Worm (Caenorhabditis elegans) whole organism, late embryonic: ENCODE measurements around the gene mob-4.
A peak's percentile ranks its signal among the peaks of the same experiment; 100 is the strongest.

Experiments
- C38D4.7 ChIP-seq: fragments of 200-800 bp; sonication (Bioruptor generic); optimal IDR thresholded peaks from 2 replicates; lab custom pipeline; 2018; ENCODE audit warnings: mild to moderate bottlenecking, missing genetic modification characterization, moderate library complexity, missing compliant biosample characterization
- F13H6.1 ChIP-seq: sonication (generic microtip); optimal IDR thresholded peaks from 2 replicates; lab custom pipeline; 2016; ENCODE audit warnings: missing genetic modification characterization, missing compliant biosample characterization
- K02D7.2 ChIP-seq: sonication (generic microtip); optimal IDR thresholded peaks from 2 replicates; lab custom pipeline; 2017; ENCODE audit warnings: mild to moderate bottlenecking, missing genetic modification characterization, missing compliant biosample characterization
- K09A11.1 ChIP-seq: sonication (generic microtip); optimal IDR thresholded peaks from 2 replicates; lab custom pipeline; 2017; ENCODE audit warnings: antibody characterized with exemption, mild to moderate bottlenecking, missing genetic modification characterization, missing compliant biosample characterization; ENCODE audit not compliant: insufficient read depth
- T23F11.4 ChIP-seq: fragments of 200-800 bp; sonication (Bioruptor generic); optimal IDR thresholded peaks from 2 replicates; lab custom pipeline; 2018; ENCODE audit warnings: mild to moderate bottlenecking, missing genetic modification characterization, missing compliant biosample characterization
- ahr-1 ChIP-seq: sonication (generic microtip); optimal IDR thresholded peaks from 2 replicates; lab custom pipeline; 2016; ENCODE audit warnings: missing genetic modification characterization, missing compliant biosample characterization
- ama-1 ChIP-seq: fragments of 150-350 bp; optimal IDR thresholded peaks from 2 replicates; lab custom pipeline; 2014
- ceh-14 ChIP-seq: sonication (generic microtip); optimal IDR thresholded peaks from 2 replicates; lab custom pipeline; 2016; ENCODE audit warnings: missing genotype, missing genetic modification characterization, missing compliant biosample characterization
- ceh-18 ChIP-seq: sonication (generic microtip); optimal IDR thresholded peaks from 2 replicates; lab custom pipeline; 2016; ENCODE audit warnings: missing genetic modification characterization, missing compliant biosample characterization
- ceh-19 ChIP-seq: fragments of 200-800 bp; sonication (Bioruptor generic); optimal IDR thresholded peaks from 2 replicates; lab custom pipeline; 2018; ENCODE audit warnings: mild to moderate bottlenecking, missing genetic modification characterization, missing compliant biosample characterization
- ceh-2 ChIP-seq: sonication (generic microtip); optimal IDR thresholded peaks from 2 replicates; lab custom pipeline; 2016; ENCODE audit warnings: missing genotype, missing genetic modification characterization, missing compliant biosample characterization
- ceh-22 ChIP-seq: sonication (generic microtip); optimal IDR thresholded peaks from 2 replicates; lab custom pipeline; 2017; ENCODE audit warnings: missing biosample characterization, missing genetic modification characterization
- ceh-30 ChIP-seq: fragments of 150-350 bp; optimal IDR thresholded peaks from 2 replicates; lab custom pipeline; 2014; ENCODE audit warnings: missing biosample characterization, missing genetic modification characterization
- ceh-31 ChIP-seq: sonication (generic microtip); optimal IDR thresholded peaks from 2 replicates; lab custom pipeline; 2016; ENCODE audit warnings: missing genetic modification characterization, missing compliant biosample characterization
- ceh-34 ChIP-seq: sonication (generic microtip); optimal IDR thresholded peaks from 2 replicates; lab custom pipeline; 2016; ENCODE audit warnings: mild to moderate bottlenecking, missing genetic modification characterization, missing compliant biosample characterization
- ceh-6 ChIP-seq: fragments of 200-800 bp; sonication (Bioruptor generic); optimal IDR thresholded peaks from 2 replicates; lab custom pipeline; 2018; ENCODE audit warnings: mild to moderate bottlenecking, missing genetic modification characterization, missing compliant biosample characterization
- dve-1 ChIP-seq: sonication (generic microtip); optimal IDR thresholded peaks from 2 replicates; lab custom pipeline; 2017; ENCODE audit warnings: antibody characterized with exemption, mild to moderate bottlenecking, missing genetic modification characterization, missing compliant biosample characterization
- elt-2 ChIP-seq: sonication (generic microtip); optimal IDR thresholded peaks from 2 replicates; lab custom pipeline; 2016; ENCODE audit warnings: missing genetic modification reagents, missing genetic modification characterization, missing compliant biosample characterization
- elt-4 ChIP-seq: sonication (generic microtip); optimal IDR thresholded peaks from 2 replicates; lab custom pipeline; 2016; ENCODE audit warnings: missing genetic modification characterization, missing compliant biosample characterization
- eyg-1 ChIP-seq: sonication (generic microtip); optimal IDR thresholded peaks from 2 replicates; lab custom pipeline; 2016; ENCODE audit warnings: missing genotype, missing genetic modification characterization, missing compliant biosample characterization
- fkh-10 ChIP-seq: fragments of 150-350 bp; optimal IDR thresholded peaks from 2 replicates; lab custom pipeline; 2014; ENCODE audit warnings: missing biosample characterization, missing genetic modification reagents, missing genetic modification characterization
- hlh-13 ChIP-seq: fragments of 200-800 bp; sonication (Bioruptor generic); optimal IDR thresholded peaks from 2 replicates; lab custom pipeline; 2018; ENCODE audit warnings: mild to moderate bottlenecking, missing genetic modification characterization, missing compliant biosample characterization
- hlh-30 ChIP-seq: sonication (generic microtip); optimal IDR thresholded peaks from 2 replicates; lab custom pipeline; 2017; ENCODE audit warnings: antibody characterized with exemption, missing genetic modification characterization, missing compliant biosample characterization; ENCODE audit not compliant: insufficient read depth
- lim-6 ChIP-seq: sonication (generic microtip); optimal IDR thresholded peaks from 2 replicates; lab custom pipeline; 2016; ENCODE audit warnings: missing genetic modification characterization, missing compliant biosample characterization
- lin-11 ChIP-seq: fragments of 200-800 bp; sonication (Bioruptor generic); optimal IDR thresholded peaks from 2 replicates; lab custom pipeline; 2018; ENCODE audit warnings: mild to moderate bottlenecking, missing genetic modification characterization, missing compliant biosample characterization
- madf-2 ChIP-seq: sonication (generic microtip); optimal IDR thresholded peaks from 2 replicates; lab custom pipeline; 2017; ENCODE audit warnings: missing genetic modification characterization, missing compliant biosample characterization
- nfya-1 ChIP-seq: sonication (generic microtip); optimal IDR thresholded peaks from 2 replicates; lab custom pipeline; 2017; ENCODE audit warnings: missing genetic modification characterization, mild to moderate bottlenecking, missing compliant biosample characterization, antibody characterized with exemption, moderate library complexity
- npax-4 ChIP-seq: sonication (generic microtip); optimal IDR thresholded peaks from 2 replicates; lab custom pipeline; 2016; ENCODE audit warnings: missing genetic modification characterization, missing compliant biosample characterization
- pag-3 ChIP-seq: sonication (generic microtip); optimal IDR thresholded peaks from 2 replicates; lab custom pipeline; 2016; ENCODE audit warnings: missing compliant biosample characterization, missing genetic modification characterization, borderline replicate concordance
- pat-9 ChIP-seq: fragments of 200-800 bp; sonication (Bioruptor generic); optimal IDR thresholded peaks from 2 replicates; lab custom pipeline; 2018; ENCODE audit warnings: mild to moderate bottlenecking, missing genetic modification characterization, moderate library complexity, missing compliant biosample characterization
- pax-1 ChIP-seq: fragments of 150-350 bp; optimal IDR thresholded peaks from 2 replicates; lab custom pipeline; 2014; ENCODE audit warnings: missing biosample characterization, missing genetic modification characterization
- pha-2 ChIP-seq: sonication (generic microtip); optimal IDR thresholded peaks from 2 replicates; lab custom pipeline; 2017; ENCODE audit warnings: mild to moderate bottlenecking, missing genetic modification characterization, missing compliant biosample characterization
- pqm-1 ChIP-seq: sonication (generic microtip); optimal IDR thresholded peaks from 2 replicates; lab custom pipeline; 2016; ENCODE audit warnings: missing genetic modification characterization, missing compliant biosample characterization
- rnt-1 ChIP-seq: sonication (generic microtip); optimal IDR thresholded peaks from 2 replicates; lab custom pipeline; 2016; ENCODE audit warnings: missing genetic modification characterization, missing compliant biosample characterization
- sdc-2 ChIP-seq: sonication (generic microtip); optimal IDR thresholded peaks from 2 replicates; lab custom pipeline; 2016; ENCODE audit warnings: missing genotype, missing genetic modification characterization, missing compliant biosample characterization
- sox-2 ChIP-seq: fragments of 200-800 bp; sonication (Bioruptor generic); IDR thresholded peaks from 2 replicates; pipeline ENCODE4 v1.3.6; 2022; ENCODE audit warnings: missing genetic modification reagents, missing genetic modification characterization, missing compliant biosample characterization
- sox-4 ChIP-seq: sonication (generic microtip); optimal IDR thresholded peaks from 2 replicates; lab custom pipeline; 2017; ENCODE audit warnings: mild to moderate bottlenecking, missing genetic modification characterization, inconsistent platforms, missing compliant biosample characterization
- syd-9 ChIP-seq: sonication (generic microtip); optimal IDR thresholded peaks from 2 replicates; lab custom pipeline; 2016; ENCODE audit warnings: mild to moderate bottlenecking, missing genetic modification characterization, moderate library complexity, missing compliant biosample characterization
- unc-3 ChIP-seq, 2 experiments: fragments of 200-800 bp in 1 of 2; sonication (Bioruptor generic) in 1 of 2; sonication (generic microtip) in 1 of 2; conservative IDR thresholded peaks in 1 of 2; optimal IDR thresholded peaks in 1 of 2; 2 replicates each; pipeline versions ENCODE4 v1.3.6 to Lab custom; 2016 to 2022; ENCODE audit warnings: missing compliant biosample characterization in 2 of 2, missing genetic modification characterization in 2 of 2, missing genetic modification reagents in 1 of 2
- unc-55 ChIP-seq: sonication (generic microtip); optimal IDR thresholded peaks from 2 replicates; lab custom pipeline; 2017; ENCODE audit warnings: missing biosample characterization, missing genetic modification reagents, missing genetic modification characterization
- unc-86 ChIP-seq: sonication (generic microtip); optimal IDR thresholded peaks from 2 replicates; lab custom pipeline; 2016; ENCODE audit warnings: missing genetic modification characterization, missing compliant biosample characterization
- ztf-16 ChIP-seq: sonication (generic microtip); optimal IDR thresholded peaks from 2 replicates; lab custom pipeline; 2017; ENCODE audit warnings: missing genetic modification characterization, missing compliant biosample characterization

Gene mob-4

ce11 chrIII:8263377-8263776 lies 38.5 kb downstream of the mob-4 start, which contains the start of gene col-91:
Gene col-91, minus strand, starts transcription at chrIII:8263664.
- TF ChIP-seq rnt-1 (no peak), pax-1 (no peak), ceh-31 (tag; lab: Kevin White, UChicago) (no peak), pat-9 (tag; lab: Kevin White, UChicago) (no peak), pqm-1 (tag; lab: Kevin White, UChicago) (no peak), fkh-10 (GFP tag; lab: Kevin White, UChicago) (no peak), T23F11.4 (GFP tag; lab: Kevin White, UChicago) (no peak), K02D7.2 (tag; lab: Kevin White, UChicago) (no peak), ceh-2 (no peak), F13H6.1 (tag; lab: Kevin White, UChicago) (no peak), ahr-1 (tag; lab: Kevin White, UChicago) (no peak), syd-9 (tag; lab: Kevin White, UChicago) (no peak), hlh-30 (tag; lab: Kevin White, UChicago) (no peak), C38D4.7 (GFP tag; lab: Kevin White, UChicago) (no peak), ceh-22 (tag; lab: Kevin White, UChicago) (no peak), ceh-19 (no peak), pag-3 (tag; lab: Kevin White, UChicago) (no peak), ceh-6 (no peak), sox-2 (GFP tag; lab: Robert Waterston, UW) (no peak)

- TF ChIP-seq ama-1 (lab: Kevin White, UChicago) (no peak), pha-2 (tag; lab: Kevin White, UChicago) (no peak), ceh-18 (tag; lab: Kevin White, UChicago) (no peak), syd-9 (tag; lab: Kevin White, UChicago) (no peak), T23F11.4 (GFP tag; lab: Kevin White, UChicago) (no peak), ceh-14 (tag; lab: Kevin White, UChicago) (peak; percentile 35), K09A11.1 (no peak)
- TF ChIP-seq, all 69 proteins: peak for 1
Measured at ce11 chrIII:8265753-8266152, 40.9 kb downstream of the mob-4 start, which contains the start of gene mrps-9. Gene mrps-9, plus strand, starts transcription at chrIII:8266062.

- TF ChIP-seq dve-1 (tag; lab: Kevin White, UChicago) (no peak), K02D7.2 (tag; lab: Kevin White, UChicago) (no peak), C38D4.7 (GFP tag; lab: Kevin White, UChicago) (no peak), unc-86 (tag; lab: Kevin White, UChicago) (no peak), lim-6 (no peak), ceh-22 (tag; lab: Kevin White, UChicago) (no peak), ztf-16 (tag; lab: Kevin White, UChicago) (no peak), pqm-1 (tag; lab: Kevin White, UChicago) (no peak), ceh-14 (tag; lab: Kevin White, UChicago) (no peak), unc-3 (GFP tag; conservative IDR thresholded peaks at IDR 0.05; lab: Robert Waterston, UW) (no peak), unc-3 (tag; optimal IDR thresholded peaks at IDR 0.05; lab: Kevin White, UChicago) (no peak), K09A11.1 (no peak), eyg-1 (tag; lab: Kevin White, UChicago) (no peak), lin-11 (no peak), ceh-34 (tag; lab: Kevin White, UChicago) (no peak)
Measured at ce11 chrIII:8268296-8268695, 43.4 kb downstream of the mob-4 start, which contains the start of the genes F09G8.7 and crn-7. Gene F09G8.7, minus strand, starts transcription at chrIII:8268355. Gene crn-7, plus strand, starts transcription at chrIII:8268531.

ce11 chrIII:8271676-8272225 lies 46.9 kb downstream of the mob-4 start, which contains the start of the genes mps-4 and F09G8.10:
Gene mps-4, minus strand, starts transcription at chrIII:8271776.
Gene F09G8.10, minus strand, starts transcription at chrIII:8272175.
- TF ChIP-seq sox-4 (no peak), elt-2 (tag; lab: Kevin White, UChicago) (no peak), unc-55 (no peak), hlh-13 (no peak), sdc-2 (tag; lab: Kevin White, UChicago) (no peak), F13H6.1 (tag; lab: Kevin White, UChicago) (no peak), ceh-22 (tag; lab: Kevin White, UChicago) (no peak), ceh-30 (tag; lab: Kevin White, UChicago) (no peak), nfya-1 (no peak), npax-4 (tag; lab: Kevin White, UChicago) (no peak), elt-4 (no peak), ahr-1 (tag; lab: Kevin White, UChicago) (no peak), madf-2 (tag; lab: Kevin White, UChicago) (no peak), K02D7.2 (tag; lab: Kevin White, UChicago) (no peak), rnt-1 (no peak)
